Worm (Caenorhabditis elegans): ENCODE measurements around the gene F21D12.2.

F21D12.2 gene

DNA sequence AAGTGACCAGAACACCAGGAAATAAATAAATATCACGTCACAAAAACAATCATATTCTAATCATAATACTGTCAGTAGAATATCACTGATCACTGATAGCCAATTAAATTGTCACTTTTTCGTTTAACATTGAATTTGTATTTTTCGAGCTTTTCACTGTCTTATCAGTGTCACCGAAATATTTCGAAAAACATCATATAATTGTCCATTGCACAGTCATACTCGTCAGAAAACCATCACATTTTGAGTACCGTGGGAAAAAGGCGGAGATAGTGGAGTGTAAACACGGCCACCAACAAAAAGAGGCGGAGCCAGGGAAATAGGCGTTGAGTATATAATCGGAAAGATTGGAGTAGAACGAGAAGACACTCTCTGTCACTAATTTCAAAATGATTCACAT is 40.3 kb upstream of the F21D12.2 start:
- TF ChIP-seq pros-1 (tag; optimal IDR thresholded peaks at IDR 0.05) (no peak), che-1 (tag; optimal IDR thresholded peaks at IDR 0.05) (no peak), ztf-16 (tag; optimal IDR thresholded peaks at IDR 0.05) (no peak), lin-11 (tag; optimal IDR thresholded peaks at IDR 0.05) (no peak), Y22D7AL.16 (tag; optimal IDR thresholded peaks at IDR 0.05) (no peak), sox-2 (GFP tag; IDR thresholded peaks at IDR 0.05) (no peak), ttx-3 (tag; optimal IDR thresholded peaks at IDR 0.05) (no peak), ahr-1 (tag; optimal IDR thresholded peaks at IDR 0.05) (no peak), ceh-18 (tag; optimal IDR thresholded peaks at IDR 0.05) (no peak), ceh-6 (GFP tag; optimal IDR thresholded peaks at IDR 0.05) (no peak), tbx-7 (tag; optimal IDR thresholded peaks at IDR 0.05) (no peak), nhr-232 (tag; optimal IDR thresholded peaks at IDR 0.05) (no peak), ref-2 (tag; optimal IDR thresholded peaks at IDR 0.05) (no peak), fkh-10 (GFP tag; optimal IDR thresholded peaks at IDR 0.05) (no peak), mec-3 (tag; optimal IDR thresholded peaks at IDR 0.05; ENCODE audit: borderline replicate concordance) (no peak)

DNA sequence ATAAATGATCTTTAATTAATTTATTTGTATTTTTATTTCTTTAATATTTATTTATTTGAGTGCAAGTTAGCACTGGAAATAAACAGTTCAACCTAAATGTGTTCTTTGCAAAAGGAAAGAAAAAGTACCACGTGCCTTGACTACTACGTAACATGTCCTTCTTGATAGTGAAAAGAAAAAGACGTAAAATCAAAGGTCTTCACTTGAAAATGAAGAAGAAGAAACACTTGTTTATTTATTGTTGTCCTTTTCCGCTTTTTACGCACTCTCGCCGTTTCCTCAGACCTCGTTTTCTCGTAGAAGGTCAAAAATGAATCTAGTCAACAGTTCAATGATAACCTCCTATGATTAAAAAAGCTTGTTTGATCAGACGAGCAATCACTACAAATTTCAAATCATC is 39.6 kb upstream of the F21D12.2 start:
- TF ChIP-seq sox-4 (tag; optimal IDR thresholded peaks at IDR 0.05) (no peak), ceh-9 (tag; optimal IDR thresholded peaks at IDR 0.05) (no peak)

DNA sequence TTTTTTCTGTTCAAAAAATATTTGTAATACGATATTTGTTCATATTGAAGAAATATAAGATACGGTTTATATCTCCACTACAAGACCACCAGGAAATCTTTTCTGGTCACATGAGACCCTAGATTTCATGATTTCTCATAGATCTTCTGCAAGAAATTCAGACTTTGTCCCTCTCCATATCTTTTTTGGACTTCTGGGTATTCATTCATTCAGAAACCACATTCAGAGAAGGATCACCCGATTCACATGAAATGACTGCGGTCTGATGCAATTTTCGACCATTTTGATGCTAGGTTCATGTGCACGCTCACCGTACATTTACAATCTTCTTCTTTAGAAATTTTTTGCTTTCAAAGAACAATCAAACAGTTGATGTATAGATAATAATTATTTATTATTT is 37.8 kb upstream of the F21D12.2 start:
- TF ChIP-seq fkh-10 (GFP tag; optimal IDR thresholded peaks at IDR 0.05) = no peak
- no peak for TF ChIP-seq ceh-14 (tag; optimal IDR thresholded peaks at IDR 0.05)
- no peak for TF ChIP-seq ceh-31 (tag; optimal IDR thresholded peaks at IDR 0.05)
- no peak for TF ChIP-seq ceh-9 (tag; optimal IDR thresholded peaks at IDR 0.05)
- no peak for TF ChIP-seq hlh-8 (tag; optimal IDR thresholded peaks at IDR 0.05)
- TF ChIP-seq ahr-1 (tag; optimal IDR thresholded peaks at IDR 0.05) = no peak
- no peak for TF ChIP-seq ceh-34 (tag; optimal IDR thresholded peaks at IDR 0.05)
- TF ChIP-seq pqm-1 (tag; optimal IDR thresholded peaks at IDR 0.05) = no peak
- TF ChIP-seq gmeb-2 (tag; optimal IDR thresholded peaks at IDR 0.05) = no peak
- TF ChIP-seq fax-1 (tag; optimal IDR thresholded peaks at IDR 0.05) = no peak
- no peak for TF ChIP-seq nhr-232 (tag; optimal IDR thresholded peaks at IDR 0.05)
- no peak for TF ChIP-seq syd-9 (tag; optimal IDR thresholded peaks at IDR 0.05)
- no peak for TF ChIP-seq unc-42 (tag; optimal IDR thresholded peaks at IDR 0.05)
- TF ChIP-seq sox-2 (GFP tag; IDR thresholded peaks at IDR 0.05) = no peak
- TF ChIP-seq ceh-2 (tag; optimal IDR thresholded peaks at IDR 0.05) = no peak
- TF ChIP-seq hlh-13 (GFP tag; optimal IDR thresholded peaks at IDR 0.05) = no peak
- TF ChIP-seq ceh-45 (GFP tag; IDR thresholded peaks at IDR 0.05) = no peak
- no peak for TF ChIP-seq pros-1 (tag; optimal IDR thresholded peaks at IDR 0.05)
- no peak for TF ChIP-seq ceh-22 (tag; optimal IDR thresholded peaks at IDR 0.05)

DNA sequence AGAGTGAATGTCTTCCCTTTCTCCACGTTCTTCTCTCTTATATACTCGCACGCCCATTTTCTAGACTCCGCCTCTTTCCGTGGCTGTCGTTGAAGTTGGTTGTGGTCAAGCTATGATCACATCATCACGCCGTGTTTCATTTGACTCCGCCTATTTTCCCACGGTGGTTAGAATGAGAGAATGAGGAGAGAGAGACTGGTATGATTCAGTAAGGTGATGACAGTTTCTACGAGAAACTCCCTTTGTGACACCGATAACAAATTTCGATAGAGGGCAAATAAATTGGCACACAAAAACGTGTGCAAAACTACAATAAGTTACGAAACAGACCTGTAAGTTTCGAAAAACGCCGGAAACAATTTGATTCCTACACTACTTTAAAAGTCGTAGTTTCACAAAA is 37.0 kb upstream of the F21D12.2 start:
- TF ChIP-seq odd-2 (tag; optimal IDR thresholded peaks at IDR 0.05) = no peak
- no peak for TF ChIP-seq ceh-14 (tag; optimal IDR thresholded peaks at IDR 0.05)
- no peak for TF ChIP-seq pag-3 (tag; optimal IDR thresholded peaks at IDR 0.05; ENCODE audit: borderline replicate concordance)
- no peak for TF ChIP-seq unc-3 (GFP tag; conservative IDR thresholded peaks at IDR 0.05)
- TF ChIP-seq unc-3 (tag; optimal IDR thresholded peaks at IDR 0.05) = no peak
- TF ChIP-seq C08G9.2 (tag; optimal IDR thresholded peaks at IDR 0.05) = no peak

DNA sequence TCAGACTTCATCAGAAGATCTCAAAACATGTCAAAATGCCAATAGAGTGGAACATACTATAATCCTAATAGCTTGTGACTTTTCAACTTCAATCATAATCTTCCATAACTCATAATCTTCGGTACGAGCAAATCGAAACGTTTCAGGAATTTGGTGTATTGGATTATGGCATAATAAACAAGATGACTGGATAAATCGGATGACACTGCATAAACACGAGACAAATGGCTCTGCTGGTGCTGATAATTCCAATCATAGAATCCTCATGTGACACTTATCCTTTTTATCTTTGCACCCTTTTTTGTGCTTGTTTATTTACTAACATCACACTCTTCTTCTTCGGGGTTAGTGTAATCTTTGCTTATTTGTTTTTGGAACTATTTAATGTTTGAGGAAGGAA is 34.5 kb upstream of the F21D12.2 start:
- TF ChIP-seq pat-9 (tag; optimal IDR thresholded peaks at IDR 0.05) = no peak
